Worm (Caenorhabditis elegans) whole organism, L3 larva: ENCODE results near the gene F28H7.2.
A peak's percentile ranks its signal among the peaks of the same experiment; 100 is the strongest.

Experiments
- ZK546.5 ChIP-seq: sonication (generic microtip); optimal IDR thresholded peaks from 2 replicates; lab custom pipeline; 2017; ENCODE audit warnings: missing biosample characterization, missing genetic modification characterization
- aly-2 ChIP-seq: fragments of 150-350 bp; optimal IDR thresholded peaks from 2 replicates; lab custom pipeline; 2014; ENCODE audit warnings: missing biosample characterization, missing genetic modification characterization
- ama-1 ChIP-seq: fragments of 150-350 bp; optimal IDR thresholded peaks from 2 replicates; lab custom pipeline; 2018
- ceh-16 ChIP-seq: sonication (generic microtip); optimal IDR thresholded peaks from 2 replicates; lab custom pipeline; 2017; ENCODE audit warnings: missing biosample characterization, missing genetic modification characterization
- ceh-82 ChIP-seq: fragments of 150-350 bp; optimal IDR thresholded peaks from 2 replicates; lab custom pipeline; 2014; ENCODE audit warnings: missing biosample characterization, missing genetic modification characterization
- ceh-9 ChIP-seq: sonication (generic microtip); optimal IDR thresholded peaks from 2 replicates; lab custom pipeline; 2018; ENCODE audit warnings: missing biosample characterization, missing genetic modification characterization
- egl-27 ChIP-seq: sonication (generic microtip); optimal IDR thresholded peaks from 4 replicates; lab custom pipeline; 2017; ENCODE audit warnings: missing biosample characterization, missing genetic modification reagents, missing genetic modification characterization
- egl-5 ChIP-seq: fragments of 150-350 bp; optimal IDR thresholded peaks from 2 replicates; lab custom pipeline; 2017; ENCODE audit warnings: missing biosample characterization, missing genetic modification reagents, missing genetic modification characterization, inconsistent platforms
- elt-1 ChIP-seq: fragments of 150-350 bp; optimal IDR thresholded peaks from 2 replicates; lab custom pipeline; 2014; ENCODE audit warnings: missing biosample characterization, missing genetic modification characterization
- elt-2 ChIP-seq: sonication (generic microtip); optimal IDR thresholded peaks from 2 replicates; lab custom pipeline; 2016; ENCODE audit warnings: missing genetic modification reagents, mild to moderate bottlenecking, missing genetic modification characterization, missing compliant biosample characterization
- elt-3 ChIP-seq, 3 experiments: fragments of 150-350 bp in 1 of 3; sonication (generic microtip) in 2 of 3; optimal IDR thresholded peaks; 2 replicates in 2 of 3; 4 replicates in 1 of 3; lab custom pipeline; 2014 to 2017; ENCODE audit warnings: missing biosample characterization in 3 of 3, missing genetic modification characterization in 3 of 3
- eor-1 ChIP-seq, 2 experiments: fragments of 150-350 bp; optimal IDR thresholded peaks; 2 replicates each; lab custom pipeline; 2014 to 2018; ENCODE audit warnings: missing biosample characterization in 2 of 2, missing genetic modification characterization in 2 of 2
- fkh-10 ChIP-seq: sonication (generic microtip); optimal IDR thresholded peaks from 2 replicates; lab custom pipeline; 2017; ENCODE audit warnings: missing biosample characterization, missing genetic modification reagents, missing genetic modification characterization
- fkh-2 ChIP-seq: fragments of 150-350 bp; optimal IDR thresholded peaks from 2 replicates; lab custom pipeline; 2014; ENCODE audit warnings: missing biosample characterization, missing genetic modification reagents, missing genetic modification characterization
- fos-1 ChIP-seq: fragments of 150-350 bp; optimal IDR thresholded peaks from 2 replicates; lab custom pipeline; 2014; ENCODE audit warnings: missing biosample characterization, missing genetic modification characterization
- hmg-11 ChIP-seq: sonication (generic microtip); optimal IDR thresholded peaks from 2 replicates; lab custom pipeline; 2016; ENCODE audit warnings: missing genetic modification characterization, missing compliant biosample characterization
- jun-1 ChIP-seq: fragments of 150-350 bp; optimal IDR thresholded peaks from 2 replicates; lab custom pipeline; 2014; ENCODE audit warnings: missing biosample characterization, missing genetic modification reagents, missing genetic modification characterization
- lin-39 ChIP-seq: fragments of 150-350 bp; optimal IDR thresholded peaks from 2 replicates; lab custom pipeline; 2018; ENCODE audit warnings: missing biosample characterization, missing genetic modification reagents, missing genetic modification characterization
- mdl-1 ChIP-seq: fragments of 150-350 bp; optimal IDR thresholded peaks from 2 replicates; lab custom pipeline; 2014; ENCODE audit warnings: missing biosample characterization, missing genetic modification characterization
- mml-1 ChIP-seq: fragments of 150-350 bp; sonication (generic microtip); optimal IDR thresholded peaks from 3 replicates; lab custom pipeline; 2014; ENCODE audit warnings: missing biosample characterization, missing genetic modification characterization
- nfya-1 ChIP-seq: sonication (generic microtip); optimal IDR thresholded peaks from 2 replicates; lab custom pipeline; 2017; ENCODE audit warnings: missing genetic modification characterization, mild to moderate bottlenecking, missing compliant biosample characterization, antibody characterized with exemption, moderate library complexity; ENCODE audit not compliant: insufficient read depth
- nhr-11 ChIP-seq: fragments of 150-350 bp; optimal IDR thresholded peaks from 2 replicates; lab custom pipeline; 2014; ENCODE audit warnings: missing biosample characterization, missing genetic modification characterization
- nhr-23 ChIP-seq: fragments of 150-350 bp; optimal IDR thresholded peaks from 2 replicates; lab custom pipeline; 2014; ENCODE audit warnings: missing biosample characterization, missing genetic modification reagents, missing genetic modification characterization
- nhr-25 ChIP-seq: sonication (generic microtip); optimal IDR thresholded peaks from 2 replicates; lab custom pipeline; 2017; ENCODE audit warnings: missing biosample characterization, missing genetic modification characterization
- nhr-28 ChIP-seq: fragments of 150-350 bp; optimal IDR thresholded peaks from 2 replicates; lab custom pipeline; 2014; ENCODE audit warnings: missing biosample characterization, missing genetic modification characterization
- nhr-43 ChIP-seq: sonication (generic microtip); optimal IDR thresholded peaks from 2 replicates; lab custom pipeline; 2016; ENCODE audit warnings: mild to moderate bottlenecking, missing genetic modification characterization, missing compliant biosample characterization; ENCODE audit not compliant: poor library complexity, severe bottlenecking
- nhr-76 ChIP-seq: fragments of 150-350 bp; sonication (generic microtip); optimal IDR thresholded peaks from 5 replicates; lab custom pipeline; 2014; ENCODE audit warnings: missing biosample characterization, missing genetic modification characterization
- nhr-77 ChIP-seq: fragments of 150-350 bp; optimal IDR thresholded peaks from 2 replicates; lab custom pipeline; 2014; ENCODE audit warnings: missing biosample characterization, missing genetic modification characterization
- pha-4 ChIP-seq: fragments of 150-350 bp; optimal IDR thresholded peaks from 2 replicates; lab custom pipeline; 2014; ENCODE audit warnings: missing biosample characterization, missing genetic modification reagents, missing genetic modification characterization
- sea-2 ChIP-seq: fragments of 150-350 bp; sonication (generic microtip); optimal IDR thresholded peaks from 4 replicates; lab custom pipeline; 2014; ENCODE audit warnings: missing biosample characterization, missing genetic modification reagents, missing genetic modification characterization
- skn-1 ChIP-seq: fragments of 150-350 bp; optimal IDR thresholded peaks from 2 replicates; lab custom pipeline; 2014; ENCODE audit warnings: missing biosample characterization, missing genetic modification characterization
- snpc-4 ChIP-seq: fragments of 150-350 bp; optimal IDR thresholded peaks from 2 replicates; lab custom pipeline; 2014; ENCODE audit warnings: missing biosample characterization, missing genetic modification characterization
- unc-39 ChIP-seq: sonication (generic microtip); optimal IDR thresholded peaks from 4 replicates; lab custom pipeline; 2017; ENCODE audit warnings: missing biosample characterization, missing genetic modification characterization
- unc-62 ChIP-seq: fragments of 150-350 bp; sonication (generic microtip); optimal IDR thresholded peaks from 4 replicates; lab custom pipeline; 2014; ENCODE audit warnings: missing biosample characterization, missing genetic modification reagents, missing genetic modification characterization
- zag-1 ChIP-seq: fragments of 150-350 bp; optimal IDR thresholded peaks from 2 replicates; lab custom pipeline; 2014; ENCODE audit warnings: missing biosample characterization, missing genetic modification characterization
- ztf-4 ChIP-seq: fragments of 150-350 bp; optimal IDR thresholded peaks from 2 replicates; lab custom pipeline; 2014; ENCODE audit warnings: missing biosample characterization, missing genetic modification characterization

Gene F28H7.2

ce11 chrV:10720303-10720847 is 27.3 kb upstream of the F28H7.2 start:
- TF ChIP-seq nhr-43 (tag; lab: Kevin White, UChicago) (peak; percentile 4), aly-2 (no peak), egl-27 (tag; lab: Kevin White, UChicago) (no peak), lin-39 (tag; lab: Kevin White, UChicago) (peak; percentile 49), jun-1 (tag; lab: Kevin White, UChicago) (peak; percentile 5), elt-2 (tag; lab: Kevin White, UChicago) (peak; percentile 24)

ce11 chrV:10720876-10721275 is 26.8 kb upstream of the F28H7.2 start:
- TF ChIP-seq nhr-25 (tag; lab: Kevin White, UChicago) (peak; percentile 31), egl-5 (tag; lab: Kevin White, UChicago) (peak; percentile 73), sea-2 (GFP tag; lab: Kevin White, UChicago) (no peak), nfya-1 (tag; lab: Kevin White, UChicago) (peak; percentile 1)

- TF ChIP-seq fkh-2 = no peak
Observed at ce11 chrV:10721304-10721703, 26.4 kb upstream of the F28H7.2 start.

- TF ChIP-seq ceh-82 (tag; lab: Kevin White, UChicago) (no peak), nhr-25 (tag; lab: Kevin White, UChicago) (no peak), fos-1 (tag; lab: Kevin White, UChicago) (no peak), nfya-1 (tag; lab: Kevin White, UChicago) (peak; percentile 37), ztf-4 (tag; lab: Kevin White, UChicago) (no peak), egl-5 (tag; lab: Kevin White, UChicago) (peak; percentile 71), snpc-4 (tag; lab: Kevin White, UChicago) (no peak), ama-1 (peak; percentile 66), pha-4 (no peak), nhr-28 (tag; lab: Kevin White, UChicago) (no peak), ceh-9 (tag; lab: Kevin White, UChicago) (no peak), elt-2 (tag; lab: Kevin White, UChicago) (no peak), fkh-2 (no peak), elt-3 (tag; optimal IDR thresholded peaks at IDR 0.05; lab: Kevin White, UChicago) (no peak), nhr-76 (tag; lab: Kevin White, UChicago) (no peak), skn-1 (no peak), jun-1 (tag; lab: Kevin White, UChicago) (no peak), nhr-11 (no peak), zag-1 (tag; lab: Kevin White, UChicago) (no peak), lin-39 (tag; lab: Kevin White, UChicago) (peak; percentile 90), mml-1 (tag; lab: Kevin White, UChicago) (no peak), unc-39 (tag; lab: Kevin White, UChicago) (no peak), fkh-10 (GFP tag; lab: Kevin White, UChicago) (no peak), nhr-23 (tag; lab: Kevin White, UChicago) (peak; percentile 73), elt-1 (tag; lab: Kevin White, UChicago) (no peak), ZK546.5 (tag; lab: Kevin White, UChicago) (no peak), nhr-43 (tag; lab: Kevin White, UChicago) (peak; percentile 11), unc-62 (GFP tag; lab: Kevin White, UChicago) (no peak), eor-1 (tag; optimal IDR thresholded peaks at IDR 0.05; lab: Kevin White, UChicago) (no peak), ceh-16 (tag; lab: Kevin White, UChicago) (no peak), mdl-1 (peak; percentile 27)
Observed at ce11 chrV:10721912-10722426, 25.7 kb upstream of the F28H7.2 start.

ce11 chrV:10722595-10722994 is 25.1 kb upstream of the F28H7.2 start:
- TF ChIP-seq pha-4 (peak; percentile 70), nhr-25 (tag; lab: Kevin White, UChicago) (peak; percentile 51), hmg-11 (tag; lab: Kevin White, UChicago) (peak; percentile 5), nhr-43 (tag; lab: Kevin White, UChicago) (peak; percentile 70), unc-62 (GFP tag; lab: Kevin White, UChicago) (no peak), nhr-77 (tag; lab: Kevin White, UChicago) (no peak)
